Worm (Caenorhabditis elegans) whole organism, L4 larva: ENCODE results near the gene EEED8.12.
A peak's percentile ranks its signal among the peaks of the same experiment; 100 is the strongest.

Experiments
- F37D6.2 ChIP-seq: sonication (generic microtip); optimal IDR thresholded peaks from 2 replicates; lab custom pipeline; 2016; ENCODE audit warnings: mild to moderate bottlenecking, missing genetic modification characterization, missing compliant biosample characterization
- R02D3.7 ChIP-seq: fragments of 150-350 bp; sonication (generic microtip); optimal IDR thresholded peaks from 3 replicates; lab custom pipeline; 2014; ENCODE audit warnings: missing biosample characterization, missing genetic modification characterization
- T26A8.4 ChIP-seq: fragments of 200-800 bp; sonication (Bioruptor generic); IDR thresholded peaks from 2 replicates; pipeline ENCODE4 v1.3.6; 2022; ENCODE audit warnings: missing genetic modification characterization, missing compliant biosample characterization
- Y105C5A.15 ChIP-seq: fragments of 200-800 bp; sonication (Bioruptor generic); IDR thresholded peaks from 2 replicates; pipeline ENCODE4 v1.3.6; 2022; ENCODE audit warnings: missing genetic modification characterization, missing compliant biosample characterization
- Y5F2A.4 ChIP-seq: fragments of 200-800 bp; sonication (Bioruptor generic); optimal IDR thresholded peaks from 2 replicates; lab custom pipeline; 2018; ENCODE audit warnings: mild to moderate bottlenecking, missing genetic modification characterization, missing compliant biosample characterization
- ZK337.2 ChIP-seq: fragments of 200-800 bp; sonication (Bioruptor generic); IDR thresholded peaks from 2 replicates; pipeline ENCODE4 v1.3.6; 2022; ENCODE audit warnings: missing genetic modification reagents, missing genetic modification characterization, missing compliant biosample characterization
- aly-2 ChIP-seq: sonication (generic microtip); optimal IDR thresholded peaks from 2 replicates; lab custom pipeline; 2018; ENCODE audit warnings: missing biosample characterization, missing genetic modification characterization
- ceh-82 ChIP-seq: sonication (generic microtip); optimal IDR thresholded peaks from 2 replicates; lab custom pipeline; 2017; ENCODE audit warnings: missing biosample characterization, missing genetic modification characterization
- cey-2 ChIP-seq: sonication (generic microtip); optimal IDR thresholded peaks from 3 replicates; lab custom pipeline; 2017; ENCODE audit warnings: missing genetic modification characterization, mild to moderate bottlenecking, missing compliant biosample characterization, antibody characterized with exemption, borderline replicate concordance; ENCODE audit not compliant: insufficient read depth
- daf-12 ChIP-seq: fragments of 150-350 bp; optimal IDR thresholded peaks from 2 replicates; lab custom pipeline; 2014; ENCODE audit warnings: missing biosample characterization, missing genetic modification reagents, missing genetic modification characterization
- daf-19 ChIP-seq: fragments of 200-800 bp; sonication (Bioruptor generic); conservative IDR thresholded peaks from 2 replicates; pipeline ENCODE4 v1.3.6; 2022; ENCODE audit warnings: missing genetic modification characterization, missing compliant biosample characterization
- dmd-8 ChIP-seq: fragments of 200-800 bp; sonication (Bioruptor generic); IDR thresholded peaks from 2 replicates; pipeline ENCODE4 v1.3.6; 2022; ENCODE audit warnings: missing genetic modification characterization, missing compliant biosample characterization
- dmd-9 ChIP-seq: fragments of 200-800 bp; sonication (Bioruptor generic); IDR thresholded peaks from 2 replicates; pipeline ENCODE4 v1.3.6; 2022; ENCODE audit warnings: missing genetic modification reagents, missing genetic modification characterization, missing compliant biosample characterization
- egl-43 ChIP-seq: fragments of 200-800 bp; sonication (Bioruptor generic); IDR thresholded peaks from 2 replicates; pipeline ENCODE4 v1.3.6; 2022; ENCODE audit warnings: missing genetic modification reagents, missing genetic modification characterization, missing compliant biosample characterization
- fkh-10 ChIP-seq: fragments of 150-350 bp; optimal IDR thresholded peaks from 2 replicates; lab custom pipeline; 2014; ENCODE audit warnings: missing biosample characterization, missing genetic modification reagents, missing genetic modification characterization
- gei-8 ChIP-seq: fragments of 200-800 bp; sonication (Bioruptor generic); optimal IDR thresholded peaks from 2 replicates; lab custom pipeline; 2018; ENCODE audit warnings: mild to moderate bottlenecking, missing genetic modification characterization, missing compliant biosample characterization
- hlh-11 ChIP-seq: fragments of 200-800 bp; sonication (Bioruptor generic); optimal IDR thresholded peaks from 2 replicates; lab custom pipeline; 2018; ENCODE audit warnings: mild to moderate bottlenecking, missing genetic modification characterization, missing compliant biosample characterization
- hmg-1.1 ChIP-seq: fragments of 200-800 bp; sonication (Bioruptor generic); IDR thresholded peaks from 2 replicates; pipeline ENCODE4 v1.3.6; 2022; ENCODE audit warnings: missing genetic modification reagents, missing genetic modification characterization, missing compliant biosample characterization
- lim-7 ChIP-seq: fragments of 200-800 bp; sonication (Bioruptor generic); IDR thresholded peaks from 2 replicates; pipeline ENCODE4 v1.3.6; 2022; ENCODE audit warnings: missing genetic modification characterization, missing compliant biosample characterization
- lin-1 ChIP-seq: fragments of 200-800 bp; sonication (Bioruptor generic); IDR thresholded peaks from 2 replicates; pipeline ENCODE4 v1.3.6; 2022; ENCODE audit warnings: missing genetic modification reagents, missing genetic modification characterization, missing compliant biosample characterization
- lin-13 ChIP-seq: fragments of 150-350 bp; optimal IDR thresholded peaks from 2 replicates; lab custom pipeline; 2014; ENCODE audit warnings: missing biosample characterization, missing genetic modification reagents, missing genetic modification characterization
- lin-39 ChIP-seq: fragments of 150-350 bp; optimal IDR thresholded peaks from 2 replicates; lab custom pipeline; 2014; ENCODE audit warnings: missing biosample characterization, missing genetic modification reagents, missing genetic modification characterization
- madf-5 ChIP-seq, 2 experiments: fragments of 200-800 bp; sonication (Bioruptor generic); IDR thresholded peaks; 2 replicates each; pipeline ENCODE4 v1.3.6; 2022; ENCODE audit warnings: missing compliant biosample characterization in 2 of 2, missing genetic modification characterization in 2 of 2
- mdl-1 ChIP-seq, 2 experiments: fragments of 150-350 bp in 1 of 2; sonication (generic microtip) in 1 of 2; optimal IDR thresholded peaks; 2 replicates each; lab custom pipeline; 2014 to 2017; ENCODE audit warnings: missing biosample characterization in 2 of 2, missing genetic modification characterization in 2 of 2
- mep-1 ChIP-seq: fragments of 150-350 bp; sonication (generic microtip); optimal IDR thresholded peaks from 3 replicates; lab custom pipeline; 2014; ENCODE audit warnings: missing biosample characterization, missing genetic modification characterization
- mes-2 ChIP-seq: sonication (generic microtip); optimal IDR thresholded peaks from 2 replicates; lab custom pipeline; 2016; ENCODE audit warnings: missing genotype, mild to moderate bottlenecking, missing genetic modification characterization, missing compliant biosample characterization; ENCODE audit not compliant: poor library complexity, severe bottlenecking
- mxl-2 ChIP-seq: fragments of 200-800 bp; sonication (Bioruptor generic); conservative IDR thresholded peaks from 2 replicates; pipeline ENCODE4 v1.3.6; 2022; ENCODE audit warnings: missing genetic modification reagents, missing genetic modification characterization, missing compliant biosample characterization
- mxl-3 ChIP-seq: fragments of 200-800 bp; sonication (Bioruptor generic); optimal IDR thresholded peaks from 2 replicates; lab custom pipeline; 2018; ENCODE audit warnings: mild to moderate bottlenecking, missing genetic modification characterization, missing compliant biosample characterization
- nhr-10 ChIP-seq: fragments of 150-350 bp; optimal IDR thresholded peaks from 2 replicates; lab custom pipeline; 2014; ENCODE audit warnings: missing biosample characterization, missing genetic modification characterization
- nhr-11 ChIP-seq: fragments of 150-350 bp; optimal IDR thresholded peaks from 2 replicates; lab custom pipeline; 2014; ENCODE audit warnings: missing biosample characterization, missing genetic modification characterization
- nhr-111 ChIP-seq: fragments of 200-800 bp; sonication (Bioruptor generic); optimal IDR thresholded peaks from 2 replicates; lab custom pipeline; 2018; ENCODE audit warnings: mild to moderate bottlenecking, missing genetic modification characterization, missing compliant biosample characterization
- nhr-48 ChIP-seq: sonication (generic microtip); optimal IDR thresholded peaks from 2 replicates; lab custom pipeline; 2016; ENCODE audit warnings: mild to moderate bottlenecking, missing genetic modification characterization, missing compliant biosample characterization
- nhr-6 ChIP-seq: fragments of 150-350 bp; optimal IDR thresholded peaks from 2 replicates; lab custom pipeline; 2014; ENCODE audit warnings: missing biosample characterization, missing genetic modification characterization
- nhr-76 ChIP-seq: fragments of 150-350 bp; optimal IDR thresholded peaks from 2 replicates; lab custom pipeline; 2014; ENCODE audit warnings: missing biosample characterization, missing genetic modification characterization
- nhr-77 ChIP-seq: fragments of 150-350 bp; optimal IDR thresholded peaks from 2 replicates; lab custom pipeline; 2014; ENCODE audit warnings: missing biosample characterization, missing genetic modification characterization
- php-3 ChIP-seq: fragments of 200-800 bp; sonication (Bioruptor generic); IDR thresholded peaks from 2 replicates; pipeline ENCODE4 v1.3.6; 2022; ENCODE audit warnings: missing genetic modification reagents, missing genetic modification characterization, missing compliant biosample characterization
- rbr-2 ChIP-seq: sonication (generic microtip); optimal IDR thresholded peaks from 2 replicates; lab custom pipeline; 2016; ENCODE audit warnings: missing genotype, missing genetic modification characterization, missing compliant biosample characterization
- saeg-2 ChIP-seq: fragments of 200-800 bp; sonication (Bioruptor generic); IDR thresholded peaks from 2 replicates; pipeline ENCODE4 v1.3.6; 2022; ENCODE audit warnings: missing genetic modification reagents, missing genetic modification characterization, missing compliant biosample characterization
- set-16 ChIP-seq: fragments of 200-800 bp; sonication (Bioruptor generic); IDR thresholded peaks from 2 replicates; pipeline ENCODE4 v1.3.6; 2022; ENCODE audit warnings: missing genetic modification reagents, missing genetic modification characterization, missing compliant biosample characterization
- spr-1 ChIP-seq: sonication (generic microtip); optimal IDR thresholded peaks from 2 replicates; lab custom pipeline; 2016; ENCODE audit warnings: mild to moderate bottlenecking, missing genetic modification characterization, missing compliant biosample characterization
- spr-3 ChIP-seq: fragments of 200-800 bp; sonication (Bioruptor generic); optimal IDR thresholded peaks from 2 replicates; lab custom pipeline; 2018; ENCODE audit warnings: mild to moderate bottlenecking, missing genetic modification characterization, missing compliant biosample characterization
- unc-130 ChIP-seq: sonication (generic microtip); optimal IDR thresholded peaks from 2 replicates; lab custom pipeline; 2016; ENCODE audit warnings: missing genetic modification reagents, missing genetic modification characterization, missing compliant biosample characterization
- unc-39 ChIP-seq: sonication (generic microtip); optimal IDR thresholded peaks from 2 replicates; lab custom pipeline; 2017; ENCODE audit warnings: missing biosample characterization, missing genetic modification characterization
- zfp-2 ChIP-seq: sonication (generic microtip); optimal IDR thresholded peaks from 2 replicates; lab custom pipeline; 2016; ENCODE audit warnings: mild to moderate bottlenecking, missing genetic modification characterization, missing compliant biosample characterization
- zfp-3 ChIP-seq: fragments of 200-800 bp; sonication (Bioruptor generic); conservative IDR thresholded peaks from 2 replicates; pipeline ENCODE4 v1.3.6; 2022; ENCODE audit warnings: missing genetic modification reagents, missing genetic modification characterization, missing compliant biosample characterization
- zip-11 ChIP-seq: fragments of 200-800 bp; sonication (Bioruptor generic); IDR thresholded peaks from 2 replicates; pipeline ENCODE4 v1.3.6; 2022; ENCODE audit warnings: missing genetic modification characterization, missing compliant biosample characterization
- ztf-11 ChIP-seq: fragments of 150-350 bp; optimal IDR thresholded peaks from 2 replicates; lab custom pipeline; 2014; ENCODE audit warnings: missing biosample characterization, missing genetic modification characterization
- ztf-7 ChIP-seq: fragments of 150-350 bp; optimal IDR thresholded peaks from 2 replicates; lab custom pipeline; 2014; ENCODE audit warnings: missing biosample characterization, missing genetic modification characterization

EEED8.12 gene

DNA sequence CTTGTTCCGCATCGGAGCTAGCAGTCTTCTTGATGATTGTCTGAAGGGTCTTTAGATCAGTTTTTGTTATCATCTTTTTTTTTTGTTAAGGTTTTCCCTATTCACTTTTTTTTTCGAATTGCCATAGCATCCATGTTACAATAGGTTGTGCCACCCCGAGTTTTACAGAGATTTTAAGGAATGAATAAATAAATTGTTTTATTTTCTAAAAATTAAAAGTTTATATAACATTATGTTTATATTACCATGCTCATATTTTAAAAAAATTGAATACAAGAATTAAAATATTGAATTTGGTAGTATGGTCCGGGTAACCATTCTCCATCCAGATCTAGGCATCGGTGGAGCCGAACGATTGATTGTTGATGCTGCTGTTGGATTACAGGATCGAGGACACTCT, 33.9 kb downstream of the EEED8.12 start, which contains the start of gene algn-2:
Gene algn-2 (plus strand): TSS at position 301 of the 400 bp plus-strand sequence.
- TF ChIP-seq saeg-2 (GFP tag; lab: Robert Waterston, UW) (no peak), fkh-10 (GFP tag; lab: Kevin White, UChicago) (no peak), mxl-3 (GFP tag; lab: Kevin White, UChicago) (no peak), zfp-3 (GFP tag; lab: Robert Waterston, UW) (no peak), cey-2 (tag; lab: Kevin White, UChicago) (no peak), madf-5 (GFP tag; IDR thresholded peaks at IDR 0.05; lab: Robert Waterston, UW) (no peak), egl-43 (GFP tag; lab: Robert Waterston, UW) (no peak), mxl-2 (GFP tag; lab: Robert Waterston, UW) (no peak), daf-19 (no peak), nhr-11 (no peak), lin-39 (tag; lab: Kevin White, UChicago) (no peak), nhr-76 (no peak), lin-1 (GFP tag; lab: Robert Waterston, UW) (no peak), R02D3.7 (tag; lab: Kevin White, UChicago) (no peak), Y105C5A.15 (no peak), unc-130 (no peak), unc-39 (tag; lab: Kevin White, UChicago) (no peak), hlh-11 (tag; lab: Kevin White, UChicago) (no peak)

DNA sequence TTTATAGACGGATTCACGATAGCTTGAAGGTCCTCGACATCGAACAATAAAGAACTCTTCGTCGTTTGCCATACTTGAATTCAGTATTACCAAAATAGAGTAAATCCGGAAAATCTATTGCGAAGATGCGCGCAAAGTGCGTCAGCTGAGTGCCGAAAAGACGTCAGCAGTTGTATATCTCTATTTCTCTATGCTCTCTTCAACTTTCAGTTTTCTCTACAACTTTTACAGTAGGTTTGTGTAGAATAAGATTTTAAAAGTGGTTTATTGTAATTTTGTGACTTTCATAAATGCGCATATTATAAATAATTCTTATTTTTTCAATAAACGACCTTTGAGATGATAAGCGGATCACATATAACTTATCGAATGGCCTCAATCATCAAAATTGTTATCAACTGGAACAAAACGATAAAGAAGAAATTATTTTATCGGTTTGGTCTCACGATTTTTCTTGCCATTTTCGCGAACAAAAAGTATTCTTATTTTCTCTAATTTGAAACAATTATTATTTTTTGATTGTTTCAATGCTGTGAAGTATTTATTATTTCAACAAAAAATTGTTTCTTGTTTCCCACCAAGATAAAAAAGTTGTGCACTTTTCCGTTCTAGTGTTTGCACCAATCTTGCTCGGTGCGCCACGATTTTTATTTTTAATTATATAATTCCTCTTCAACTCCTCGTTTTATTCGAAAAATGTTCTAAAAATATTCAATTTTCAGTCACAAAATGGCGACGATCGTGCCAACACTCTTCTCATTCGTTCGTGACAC, 35.4 kb downstream of the EEED8.12 start, which contains the start of the genes agt-2 and F09E5.3:
Gene agt-2 (minus strand): TSS at position 553 of the 773 bp plus-strand sequence.
Gene F09E5.3 (plus strand): TSS at position 723 of the 773 bp plus-strand sequence.
- TF ChIP-seq nhr-111 (no peak), lin-13 (GFP tag; lab: Kevin White, UChicago) (peak; percentile 84), gei-8 (GFP tag; lab: Kevin White, UChicago) (no peak), nhr-6 (tag; lab: Kevin White, UChicago) (peak; percentile 58), mxl-3 (GFP tag; lab: Kevin White, UChicago) (peak; percentile 62), nhr-77 (peak; percentile 82), lim-7 (no peak), ZK337.2 (GFP tag; lab: Robert Waterston, UW) (no peak), F37D6.2 (tag; lab: Kevin White, UChicago) (peak; percentile 83), mxl-2 (GFP tag; lab: Robert Waterston, UW) (no peak), spr-1 (tag; lab: Kevin White, UChicago) (peak; percentile 80), lin-1 (GFP tag; lab: Robert Waterston, UW) (no peak), php-3 (no peak), mep-1 (tag; lab: Kevin White, UChicago) (peak; percentile 95), rbr-2 (tag; lab: Kevin White, UChicago) (peak; percentile 89), daf-12 (tag; lab: Kevin White, UChicago) (no peak), fkh-10 (GFP tag; lab: Kevin White, UChicago) (peak; percentile 86), hmg-1.1 (GFP tag; lab: Robert Waterston, UW) (peak; percentile 73; the same call in 1 of the 2 replicates), nhr-48 (tag; lab: Kevin White, UChicago) (peak; percentile 67), mes-2 (tag; lab: Kevin White, UChicago) (peak; percentile 93), mdl-1 (tag; optimal IDR thresholded peaks at IDR 0.05; lab: Kevin White, UChicago) (peak in 1 of 2 experiments; percentile 42), T26A8.4 (GFP tag; lab: Robert Waterston, UW) (peak; percentile 90), spr-3 (peak; percentile 43), Y5F2A.4 (GFP tag; lab: Kevin White, UChicago) (peak; percentile 9), ceh-82 (tag; lab: Kevin White, UChicago) (no peak), zip-11 (GFP tag; lab: Robert Waterston, UW) (no peak), nhr-76 (no peak), saeg-2 (GFP tag; lab: Robert Waterston, UW) (no peak), aly-2 (tag; lab: Kevin White, UChicago) (no peak), set-16 (GFP tag; lab: Robert Waterston, UW) (no peak), zfp-2 (tag; lab: Kevin White, UChicago) (peak; percentile 23), dmd-8 (GFP tag; lab: Robert Waterston, UW) (no peak), nhr-11 (peak; percentile 89), dmd-9 (GFP tag; lab: Robert Waterston, UW) (no peak), nhr-10 (tag; lab: Kevin White, UChicago) (no peak), ztf-7 (tag; lab: Kevin White, UChicago) (peak; percentile 47), madf-5 (GFP tag; IDR thresholded peaks at IDR 0.05; lab: Robert Waterston, UW) (no peak), ztf-11 (tag; lab: Kevin White, UChicago) (no peak), hlh-11 (tag; lab: Kevin White, UChicago) (peak; percentile 83)
